Fruit fly (Drosophila melanogaster) whole organism, embryonic: Measurements from ENCODE around the gene CG12723.
A peak's percentile ranks its signal among the peaks of the same experiment; 100 is the strongest.

Experiments used
- Antp ChIP-seq: fragments of 200-800 bp; sonication (Bioruptor generic); optimal IDR thresholded peaks from 3 replicates; lab custom pipeline; 2016; ENCODE audit warnings: missing biosample characterization, missing genetic modification characterization
- Asciz ChIP-seq: fragments of 200-800 bp; sonication (Bioruptor generic); optimal IDR thresholded peaks from 2 replicates; lab custom pipeline; 2017; ENCODE audit warnings: missing biosample characterization, mild to moderate bottlenecking, missing genetic modification characterization, missing genetic modification reagents
- B-H1 ChIP-seq: fragments of 200-800 bp; sonication (Bioruptor generic); IDR thresholded peaks from 3 replicates; pipeline ENCODE4 v1.3.6; 2022; ENCODE audit warnings: missing biosample characterization, missing genetic modification characterization
- Bdp1 ChIP-seq: fragments of 200-800 bp; sonication (Bioruptor generic); optimal IDR thresholded peaks from 3 replicates; lab custom pipeline; 2016; ENCODE audit warnings: missing biosample characterization, missing genetic modification characterization
- Blimp-1 ChIP-seq: fragments of 200-800 bp; sonication (Bioruptor generic); optimal IDR thresholded peaks from 3 replicates; lab custom pipeline; 2018; ENCODE audit warnings: missing biosample characterization, missing genetic modification characterization, mild to moderate bottlenecking, moderate library complexity, missing genetic modification reagents
- CG10267 ChIP-seq: fragments of 200-800 bp; sonication (Bioruptor generic); optimal IDR thresholded peaks from 2 replicates; lab custom pipeline; 2018; ENCODE audit warnings: missing biosample characterization, mild to moderate bottlenecking, missing genetic modification characterization, moderate library complexity
- CG11093 ChIP-seq: fragments of 200-800 bp; sonication (Bioruptor generic); IDR thresholded peaks from 3 replicates; pipeline ENCODE4 v1.3.6; 2022; ENCODE audit warnings: missing biosample characterization, missing genetic modification characterization
- CG17361 ChIP-seq: fragments of 200-800 bp; sonication (Bioruptor generic); IDR thresholded peaks from 3 replicates; pipeline ENCODE4 v1.3.6; 2022; ENCODE audit warnings: missing biosample characterization, missing genetic modification characterization
- CG2712 ChIP-seq: fragments of 200-800 bp; optimal IDR thresholded peaks from 3 replicates; lab custom pipeline; 2019; ENCODE audit warnings: missing biosample characterization, mild to moderate bottlenecking, missing genetic modification characterization, moderate library complexity
- CG2889 ChIP-seq: fragments of 200-800 bp; sonication (Bioruptor generic); IDR thresholded peaks from 3 replicates; pipeline ENCODE4 v1.3.6; 2022; ENCODE audit warnings: missing biosample characterization, missing genetic modification characterization
- CG34224 ChIP-seq: fragments of 200-800 bp; sonication (Bioruptor generic); IDR thresholded peaks from 3 replicates; pipeline ENCODE4 v1.3.6; 2022; ENCODE audit warnings: missing biosample characterization, missing genetic modification characterization; ENCODE audit not compliant: partially characterized antibody
- CG34422 ChIP-seq: fragments of 200-800 bp; sonication (Bioruptor generic); IDR thresholded peaks from 3 replicates; pipeline ENCODE4 v1.3.6; 2022; ENCODE audit warnings: missing biosample characterization, missing genetic modification characterization
- CG6765 ChIP-seq: fragments of 200-800 bp; sonication (Bioruptor generic); optimal IDR thresholded peaks from 3 replicates; lab custom pipeline; 2017; ENCODE audit warnings: missing biosample characterization, mild to moderate bottlenecking, missing genetic modification characterization
- CG6791 ChIP-seq: fragments of 200-800 bp; sonication (Bioruptor generic); IDR thresholded peaks from 3 replicates; pipeline ENCODE4 v1.3.6; 2022; ENCODE audit warnings: missing biosample characterization, missing genetic modification characterization; ENCODE audit not compliant: partially characterized antibody
- CG7928 ChIP-seq: fragments of 200-800 bp; sonication (Bioruptor generic); optimal IDR thresholded peaks from 2 replicates; lab custom pipeline; 2017; ENCODE audit warnings: missing biosample characterization, mild to moderate bottlenecking, missing genetic modification characterization
- CG9437 ChIP-seq: fragments of 200-800 bp; sonication (Bioruptor generic); optimal IDR thresholded peaks from 2 replicates; lab custom pipeline; 2018; ENCODE audit warnings: missing biosample characterization, mild to moderate bottlenecking, missing genetic modification characterization
- CG9609 ChIP-seq: fragments of 200-800 bp; sonication (Bioruptor generic); optimal IDR thresholded peaks from 3 replicates; lab custom pipeline; 2016; ENCODE audit warnings: missing biosample characterization, missing genetic modification characterization
- Dll ChIP-seq: fragments of 200-800 bp; sonication (Bioruptor generic); IDR thresholded peaks from 4 replicates; pipeline ENCODE4 v1.3.6; 2022; ENCODE audit warnings: missing biosample characterization, missing genetic modification characterization; ENCODE audit not compliant: partially characterized antibody
- Dp ChIP-seq: fragments of 200-800 bp; sonication (Bioruptor generic); optimal IDR thresholded peaks from 2 replicates; lab custom pipeline; 2018; ENCODE audit warnings: missing biosample characterization, mild to moderate bottlenecking, missing genetic modification characterization, moderate library complexity
- Eip74EF ChIP-seq, 2 experiments: fragments of 200-800 bp in 1 of 2; fragments of >200 bp in 1 of 2; sonication (Bioruptor generic) in 1 of 2; optimal IDR thresholded peaks; 2 replicates each; lab custom pipeline; 2017 to 2019; ENCODE audit warnings: missing biosample characterization in 2 of 2, missing genetic modification characterization in 2 of 2, mild to moderate bottlenecking in 1 of 2, moderate library complexity in 1 of 2
- HmgD ChIP-seq: fragments of 200-800 bp; sonication (Bioruptor generic); optimal IDR thresholded peaks from 3 replicates; lab custom pipeline; 2016; ENCODE audit warnings: missing biosample characterization, missing genetic modification characterization
- Hmx ChIP-seq: fragments of 200-800 bp; sonication (Bioruptor generic); optimal IDR thresholded peaks from 2 replicates; lab custom pipeline; 2016; ENCODE audit warnings: missing biosample characterization, missing genetic modification characterization
- MBD-R2 ChIP-seq: fragments of 200-800 bp; sonication (Bioruptor generic); IDR thresholded peaks from 2 replicates; pipeline ENCODE4 v1.3.6; 2022; ENCODE audit warnings: missing biosample characterization, missing genetic modification characterization
- Mad ChIP-seq: fragments of 200-800 bp; sonication (Bioruptor generic); optimal IDR thresholded peaks from 2 replicates; lab custom pipeline; 2016; ENCODE audit warnings: missing biosample characterization, missing genetic modification characterization
- Ptx1 ChIP-seq: fragments of 200-800 bp; sonication (Bioruptor generic); IDR thresholded peaks from 2 replicates; pipeline ENCODE4 v1.3.6; 2022; ENCODE audit warnings: missing biosample characterization, missing genetic modification characterization
- Rfx ChIP-seq: fragments of 200-800 bp; sonication (Bioruptor generic); IDR thresholded peaks from 2 replicates; pipeline ENCODE4 v1.3.6; 2022; ENCODE audit warnings: missing biosample characterization, missing genetic modification characterization
- Sox100B ChIP-seq: fragments of 200-800 bp; sonication (Bioruptor generic); optimal IDR thresholded peaks from 3 replicates; lab custom pipeline; 2018; ENCODE audit warnings: missing biosample characterization, mild to moderate bottlenecking, missing genetic modification characterization
- Sry-δ ChIP-seq: fragments of 200-800 bp; sonication (Bioruptor generic); optimal IDR thresholded peaks from 2 replicates; lab custom pipeline; 2016; ENCODE audit warnings: missing biosample characterization, missing genetic modification characterization
- Stat92E ChIP-seq, 3 experiments: fragments of >200 bp in 2 of 3; fragments of 200-800 bp in 1 of 3; sonication (Bioruptor generic) in 1 of 3; optimal IDR thresholded peaks; 2 replicates each; lab custom pipeline; 2017 to 2019; ENCODE audit warnings: missing biosample characterization in 3 of 3, missing genetic modification characterization in 3 of 3, mild to moderate bottlenecking in 1 of 3, moderate library complexity in 1 of 3
- TFAM ChIP-seq: fragments of 200-800 bp; sonication (Bioruptor generic); optimal IDR thresholded peaks from 2 replicates; lab custom pipeline; 2017; ENCODE audit warnings: missing biosample characterization, missing genetic modification characterization, inconsistent platforms
- ase ChIP-seq: fragments of 200-800 bp; sonication (Bioruptor generic); IDR thresholded peaks from 3 replicates; pipeline ENCODE4 v1.3.6; 2022; ENCODE audit warnings: missing biosample characterization, missing genetic modification characterization
- ash1 ChIP-seq: fragments of 200-800 bp; sonication (Bioruptor generic); optimal IDR thresholded peaks from 2 replicates; lab custom pipeline; 2018; ENCODE audit warnings: missing biosample characterization, mild to moderate bottlenecking, missing genetic modification characterization
- bcd ChIP-seq: fragments of 200-800 bp; sonication (Bioruptor generic); optimal IDR thresholded peaks from 2 replicates; lab custom pipeline; 2017; ENCODE audit warnings: missing biosample characterization, mild to moderate bottlenecking, missing genetic modification characterization
- da ChIP-seq: fragments of 200-800 bp; sonication (Bioruptor generic); optimal IDR thresholded peaks from 2 replicates; lab custom pipeline; 2016; ENCODE audit warnings: missing biosample characterization, missing genetic modification characterization
- dmrt99B ChIP-seq: fragments of 200-800 bp; sonication (Bioruptor generic); optimal IDR thresholded peaks from 2 replicates; lab custom pipeline; 2018; ENCODE audit warnings: missing biosample characterization, mild to moderate bottlenecking, missing genetic modification characterization, moderate library complexity
- dpn ChIP-seq, 2 experiments: fragments of 200-800 bp; sonication (Bioruptor generic); optimal IDR thresholded peaks; 3 replicates each; lab custom pipeline; 2016; ENCODE audit warnings: missing biosample characterization in 2 of 2, missing genetic modification characterization in 2 of 2
- fd102C ChIP-seq: fragments of 200-800 bp; sonication (Bioruptor generic); optimal IDR thresholded peaks from 2 replicates; lab custom pipeline; 2018; ENCODE audit warnings: missing biosample characterization, mild to moderate bottlenecking, missing genetic modification characterization, moderate library complexity
- fru ChIP-seq: fragments of >200 bp; optimal IDR thresholded peaks from 2 replicates; lab custom pipeline; 2017
- grau ChIP-seq: fragments of 200-800 bp; optimal IDR thresholded peaks from 3 replicates; lab custom pipeline; 2019; ENCODE audit warnings: missing biosample characterization, mild to moderate bottlenecking, missing genetic modification characterization, moderate library complexity
- grn ChIP-seq: fragments of 200-800 bp; sonication (Bioruptor generic); optimal IDR thresholded peaks from 3 replicates; lab custom pipeline; 2017; ENCODE audit warnings: missing biosample characterization, missing genetic modification characterization
- gsb-n ChIP-seq: fragments of 200-800 bp; sonication (Bioruptor generic); optimal IDR thresholded peaks from 3 replicates; lab custom pipeline; 2018; ENCODE audit warnings: missing biosample characterization, mild to moderate bottlenecking, missing genetic modification characterization
- hbn ChIP-seq: fragments of 200-800 bp; sonication (Bioruptor generic); IDR thresholded peaks from 2 replicates; pipeline ENCODE4 v1.3.6; 2022; ENCODE audit warnings: missing biosample characterization, missing genetic modification characterization; ENCODE audit not compliant: partially characterized antibody
- nom ChIP-seq: fragments of 200-800 bp; sonication (Bioruptor generic); optimal IDR thresholded peaks from 2 replicates; lab custom pipeline; 2017; ENCODE audit warnings: missing biosample characterization, missing genetic modification characterization, mild to moderate bottlenecking, moderate library complexity, missing genetic modification reagents
- org-1 ChIP-seq: fragments of 200-800 bp; sonication (Bioruptor generic); optimal IDR thresholded peaks from 2 replicates; lab custom pipeline; 2017; ENCODE audit warnings: missing biosample characterization, missing genetic modification characterization
- p53 ChIP-seq: fragments of 200-800 bp; sonication (Bioruptor generic); optimal IDR thresholded peaks from 2 replicates; lab custom pipeline; 2016; ENCODE audit warnings: missing biosample characterization, missing genetic modification characterization
- pzg ChIP-seq: fragments of 200-800 bp; sonication (Bioruptor generic); optimal IDR thresholded peaks from 3 replicates; lab custom pipeline; 2018; ENCODE audit warnings: missing biosample characterization, mild to moderate bottlenecking, missing genetic modification characterization, moderate library complexity
- slou ChIP-seq: fragments of 200-800 bp; sonication (Bioruptor generic); optimal IDR thresholded peaks from 3 replicates; lab custom pipeline; 2016; ENCODE audit warnings: missing biosample characterization, missing genetic modification characterization
- sob ChIP-seq: fragments of 200-800 bp; sonication (Bioruptor generic); IDR thresholded peaks from 2 replicates; pipeline ENCODE4 v1.3.6; 2022; ENCODE audit warnings: missing biosample characterization, missing genetic modification characterization
- sqz ChIP-seq: fragments of 200-800 bp; sonication (Bioruptor generic); optimal IDR thresholded peaks from 3 replicates; lab custom pipeline; 2018; ENCODE audit warnings: missing biosample characterization, mild to moderate bottlenecking, missing genetic modification characterization
- unc-4 ChIP-seq: fragments of 200-800 bp; sonication (Bioruptor generic); IDR thresholded peaks from 2 replicates; pipeline ENCODE4 v1.3.6; 2022; ENCODE audit warnings: missing biosample characterization, missing genetic modification characterization; ENCODE audit not compliant: partially characterized antibody
- vfl ChIP-seq: fragments of 200-800 bp; sonication (Bioruptor generic); optimal IDR thresholded peaks from 2 replicates; lab custom pipeline; 2016; ENCODE audit warnings: missing biosample characterization, missing genetic modification characterization
- wdn ChIP-seq: fragments of 200-800 bp; sonication (Bioruptor generic); IDR thresholded peaks from 2 replicates; pipeline ENCODE4 v1.3.6; 2022; ENCODE audit warnings: missing biosample characterization, missing genetic modification characterization

CG12723 gene

DNA sequence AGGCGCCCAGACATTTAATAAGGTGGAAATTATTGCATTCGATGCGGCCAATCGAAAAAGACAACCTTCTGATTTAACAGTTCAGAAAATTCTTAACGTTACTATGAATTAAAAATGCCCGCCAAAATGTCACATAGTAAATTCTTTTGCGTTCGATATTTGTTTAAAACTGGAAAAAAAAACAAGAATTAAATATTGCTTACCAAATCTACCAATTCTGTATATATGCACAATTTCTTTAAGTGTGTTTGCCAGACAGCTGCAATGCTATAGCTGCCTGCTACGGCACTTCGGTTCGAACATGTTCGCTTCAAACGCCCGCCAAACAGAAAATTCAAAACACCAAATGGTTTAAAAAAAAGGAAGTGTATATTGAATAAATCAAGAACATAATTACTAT lies 22.4 kb upstream of the CG12723 start (continued):
- TF ChIP-seq dmrt99B (tag; lab: Kevin White, UChicago) = peak; percentile 66
- TF ChIP-seq CG34224 = no peak
- TF ChIP-seq CG6765 (GFP tag; lab: Kevin White, UChicago) = no peak
- TF ChIP-seq da (GFP tag; lab: Kevin White, UChicago) = peak; percentile 16
- TF ChIP-seq nom (GFP tag; lab: Kevin White, UChicago) = peak; percentile 2
- TF ChIP-seq Hmx = peak; percentile 24
- peak; percentile 51 for TF ChIP-seq grau
- TF ChIP-seq CG7928 (GFP tag; lab: Kevin White, UChicago) = no peak
- no peak for TF ChIP-seq p53 (GFP tag; lab: Kevin White, UChicago)
- peak; percentile 73 for TF ChIP-seq CG34422 (GFP tag; lab: Robert Waterston, UW)
- TF ChIP-seq CG9609 (GFP tag; lab: Kevin White, UChicago) = peak; percentile 64
- peak; percentile 31 for TF ChIP-seq Asciz
- TF ChIP-seq B-H1 (GFP tag; lab: Robert Waterston, UW) = peak; percentile 47; the same call in 1 of the 3 replicates
- peak; percentile 66 for TF ChIP-seq gsb-n (tag; lab: Kevin White, UChicago)
- TF ChIP-seq CG10267 = peak; percentile 50
- TF ChIP-seq CG11093 = no peak
- peak; percentile 69 for TF ChIP-seq HmgD (GFP tag; lab: Kevin White, UChicago)
- peak; percentile 75 for TF ChIP-seq sob (GFP tag; lab: Robert Waterston, UW)
- TF ChIP-seq CG17361 (GFP tag; lab: Robert Waterston, UW) = peak; percentile 68; the same call in 2 of the 3 replicates
- TF ChIP-seq grn (GFP tag; lab: Kevin White, UChicago) = no peak
- TF ChIP-seq hbn (GFP tag; lab: Robert Waterston, UW) = no peak
- TF ChIP-seq sqz (GFP tag; lab: Kevin White, UChicago) = peak; percentile 8
- peak; percentile 75 for TF ChIP-seq Ptx1
- peak; percentile 14 for TF ChIP-seq org-1 (GFP tag; lab: Kevin White, UChicago)
- TF ChIP-seq CG2712 (tag; lab: Kevin White, UChicago) = peak; percentile 68
- peak; percentile 57 for TF ChIP-seq Blimp-1 (GFP tag; lab: Kevin White, UChicago)
- TF ChIP-seq Mad (GFP tag; lab: Kevin White, UChicago) = peak; percentile 43
- TF ChIP-seq CG2889 (GFP tag; lab: Robert Waterston, UW) = 0 out of 3 replicates have a peak, but pooled peaks have one; percentile 7
- TF ChIP-seq ash1 (GFP tag; lab: Kevin White, UChicago) = no peak
- TF ChIP-seq unc-4 = no peak
- no peak for TF ChIP-seq fd102C (GFP tag; lab: Kevin White, UChicago)
- peak; percentile 56 for TF ChIP-seq bcd
- peak; percentile 39 for TF ChIP-seq Sox100B (GFP tag; lab: Kevin White, UChicago)
- peak; percentile 81 for TF ChIP-seq Rfx (GFP tag; lab: Robert Waterston, UW)
- TF ChIP-seq CG9437 (GFP tag; lab: Kevin White, UChicago) = peak; percentile 34
- peak; percentile 36 for TF ChIP-seq slou
- peak; percentile 35 for TF ChIP-seq vfl (GFP tag; lab: Kevin White, UChicago)
- TF ChIP-seq Stat92E (GFP tag; optimal IDR thresholded peaks at IDR 0.05; lab: Kevin White, UChicago) = no peak
- peak; percentile 3 for TF ChIP-seq Bdp1

DNA sequence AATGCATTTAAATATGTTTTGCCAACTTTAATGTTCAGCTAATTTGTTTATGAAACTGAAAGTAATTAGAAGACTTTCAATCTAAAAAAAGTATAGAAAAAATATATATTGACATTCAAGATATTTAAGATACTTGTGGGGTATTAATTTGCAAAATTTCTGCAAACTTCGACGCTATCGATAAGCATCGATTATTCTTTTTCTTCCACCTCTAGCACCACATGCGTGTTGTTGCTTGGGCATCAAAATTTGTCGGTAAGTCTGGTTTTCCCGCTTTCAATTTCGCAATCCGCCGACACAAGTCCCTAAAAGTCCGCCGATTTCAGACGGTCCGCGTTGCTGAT lies 20.4 kb upstream of the CG12723 start, which contains the start of gene REG:
Gene REG (plus strand): TSS at position 188 of the 344 bp plus-strand sequence.
- TF ChIP-seq TFAM (GFP tag; lab: Kevin White, UChicago) = no peak
- no peak for TF ChIP-seq fru (lab: Kevin White, UChicago)
- TF ChIP-seq Dp (GFP tag; lab: Kevin White, UChicago) = peak; percentile 34
- TF ChIP-seq wdn (GFP tag; lab: Robert Waterston, UW) = no peak
- TF ChIP-seq CG17361 (GFP tag; lab: Robert Waterston, UW) = no peak
- 0 out of 4 replicates have a peak, but pooled peaks have one; percentile 59 for TF ChIP-seq Dll
- peak; percentile 44; the same call in 1 of the 3 replicates for TF ChIP-seq CG6791 (GFP tag; lab: Robert Waterston, UW)
- TF ChIP-seq dpn (GFP tag; optimal IDR thresholded peaks at IDR 0.05; lab: Kevin White, UChicago) = no peak
- TF ChIP-seq Sry-δ (GFP tag; lab: Kevin White, UChicago) = peak; percentile 58
- TF ChIP-seq Antp (GFP tag; lab: Kevin White, UChicago) = no peak
- no peak for TF ChIP-seq ase (GFP tag; lab: Robert Waterston, UW)
- TF ChIP-seq MBD-R2 = peak; percentile 49; the same call in 1 of the 2 replicates
- no peak for TF ChIP-seq B-H1 (GFP tag; lab: Robert Waterston, UW)
- peak; percentile 2 for TF ChIP-seq pzg (GFP tag; lab: Kevin White, UChicago)
- TF ChIP-seq Eip74EF (GFP tag; optimal IDR thresholded peaks at IDR 0.05; lab: Kevin White, UChicago) = no peak
